Fruit fly (Drosophila melanogaster) whole organism: ENCODE data around the gene inaF-C.

ENCODE experiments used
- CG8478 ChIP-seq: fragments of >200 bp; optimal IDR thresholded peaks from 2 replicates; lab custom pipeline; 2018; ENCODE audit warnings: inconsistent platforms
- Dll ChIP-seq: fragments of >200 bp; optimal IDR thresholded peaks from 2 replicates; lab custom pipeline; 2017
- EcR ChIP-seq, 2 experiments: fragments of >200 bp; optimal IDR thresholded peaks; 2 replicates each; lab custom pipeline; 2017; ENCODE audit warnings: missing biosample characterization in 2 of 2, missing genetic modification characterization in 2 of 2, missing genetic modification reagents in 2 of 2
- pan ChIP-seq: fragments of >200 bp; optimal IDR thresholded peaks from 2 replicates; lab custom pipeline; 2017
- psq ChIP-seq: fragments of >200 bp; optimal IDR thresholded peaks from 2 replicates; lab custom pipeline; 2017
- usp ChIP-seq: fragments of >200 bp; optimal IDR thresholded peaks from 2 replicates; lab custom pipeline; 2017; ENCODE audit warnings: missing biosample characterization, missing genetic modification characterization, mixed read lengths

dm6 chrX:11681558-11682551, 49.7 kb downstream of the inaF-C start:
- peak; percentile 34 for TF ChIP-seq CG8478
- no peak for TF ChIP-seq psq
- TF ChIP-seq usp: no peak
- TF ChIP-seq EcR (GFP tag; optimal IDR thresholded peaks at IDR 0.05; lab: Kevin White, UChicago): peak in 1 of 2 experiments; percentile 96
- peak; percentile 66 for TF ChIP-seq Dll
- TF ChIP-seq pan (lab: Kevin White, UChicago): no peak
